Worm (Caenorhabditis elegans) whole organism, L1 larva: ENCODE data around the gene K09C6.7.
A peak's percentile ranks its signal among the peaks of the same experiment; 100 is the strongest.

ENCODE experiments used
- C16A3.4 ChIP-seq: fragments of 150-350 bp; optimal IDR thresholded peaks from 2 replicates; lab custom pipeline; 2014; ENCODE audit warnings: missing biosample characterization, missing genetic modification characterization
- F16B12.6 ChIP-seq: fragments of 150-350 bp; optimal IDR thresholded peaks from 2 replicates; lab custom pipeline; 2014; ENCODE audit warnings: missing biosample characterization, missing genetic modification characterization
- aha-1 ChIP-seq: fragments of 150-350 bp; optimal IDR thresholded peaks from 2 replicates; lab custom pipeline; 2014; ENCODE audit warnings: missing biosample characterization, missing genetic modification characterization
- alr-1 ChIP-seq: fragments of 200-800 bp; sonication (Bioruptor generic); optimal IDR thresholded peaks from 2 replicates; lab custom pipeline; 2018; ENCODE audit warnings: borderline replicate concordance, mild to moderate bottlenecking, missing genetic modification characterization, missing compliant biosample characterization
- aly-2 ChIP-seq: fragments of 150-350 bp; optimal IDR thresholded peaks from 2 replicates; lab custom pipeline; 2014; ENCODE audit warnings: missing biosample characterization, missing genetic modification characterization
- ceh-63 ChIP-seq: fragments of 200-800 bp; sonication (Bioruptor generic); optimal IDR thresholded peaks from 2 replicates; lab custom pipeline; 2018; ENCODE audit warnings: mild to moderate bottlenecking, missing genetic modification characterization, missing compliant biosample characterization
- ceh-8 ChIP-seq: fragments of 200-800 bp; sonication (Bioruptor generic); optimal IDR thresholded peaks from 2 replicates; lab custom pipeline; 2018; ENCODE audit warnings: mild to moderate bottlenecking, missing genetic modification characterization, moderate library complexity, missing compliant biosample characterization
- ces-1 ChIP-seq: fragments of 150-350 bp; optimal IDR thresholded peaks from 2 replicates; lab custom pipeline; 2014; ENCODE audit warnings: missing biosample characterization, missing genetic modification reagents, missing genetic modification characterization
- efl-1 ChIP-seq, 4 experiments: fragments of 150-350 bp; optimal IDR thresholded peaks in 3 of 4; peaks in 1 of 4; 1 replicate in 1 of 4; 2 replicates in 3 of 4; lab custom pipeline; 2014; ENCODE audit warnings: missing biosample characterization in 2 of 4, missing genetic modification characterization in 2 of 4, missing genetic modification reagents in 2 of 4
- ets-5 ChIP-seq: fragments of 200-800 bp; sonication (Bioruptor generic); IDR thresholded peaks from 2 replicates; pipeline ENCODE4 v1.3.6; 2022; ENCODE audit warnings: missing genetic modification characterization, missing compliant biosample characterization
- fkh-4 ChIP-seq: sonication (generic microtip); optimal IDR thresholded peaks from 2 replicates; lab custom pipeline; 2016; ENCODE audit warnings: missing compliant biosample characterization, missing genetic modification characterization, borderline replicate concordance
- fos-1 ChIP-seq: fragments of 150-350 bp; optimal IDR thresholded peaks from 2 replicates; lab custom pipeline; 2014; ENCODE audit warnings: missing biosample characterization, missing genetic modification characterization
- grh-1 ChIP-seq: fragments of 200-800 bp; sonication (Bioruptor generic); IDR thresholded peaks from 2 replicates; pipeline ENCODE4 v1.3.6; 2022; ENCODE audit warnings: missing genetic modification reagents, missing genetic modification characterization, missing compliant biosample characterization
- hlh-17 ChIP-seq: fragments of 200-800 bp; sonication (Bioruptor generic); optimal IDR thresholded peaks from 2 replicates; lab custom pipeline; 2018; ENCODE audit warnings: missing genetic modification characterization, mild to moderate bottlenecking, missing compliant biosample characterization, moderate library complexity, borderline replicate concordance
- irx-1 ChIP-seq: sonication (generic microtip); optimal IDR thresholded peaks from 2 replicates; lab custom pipeline; 2016; ENCODE audit warnings: missing genetic modification characterization, missing compliant biosample characterization
- lsy-2 ChIP-seq, 2 experiments: fragments of 150-350 bp; optimal IDR thresholded peaks; 2 replicates each; lab custom pipeline; 2014; ENCODE audit warnings: missing biosample characterization in 2 of 2, missing genetic modification characterization in 2 of 2
- mab-9 ChIP-seq: fragments of 200-800 bp; sonication (Bioruptor generic); IDR thresholded peaks from 2 replicates; pipeline ENCODE4 v1.3.6; 2022; ENCODE audit warnings: missing genetic modification reagents, missing genetic modification characterization, missing compliant biosample characterization
- mdl-1 ChIP-seq, 2 experiments: fragments of 150-350 bp; optimal IDR thresholded peaks; 2 replicates each; lab custom pipeline; 2014 to 2017; ENCODE audit warnings: missing biosample characterization in 2 of 2, missing genetic modification characterization in 2 of 2, inconsistent platforms in 1 of 2
- mef-2 ChIP-seq: fragments of 150-350 bp; optimal IDR thresholded peaks from 2 replicates; lab custom pipeline; 2014; ENCODE audit warnings: missing biosample characterization, missing genetic modification characterization
- mep-1 ChIP-seq: fragments of 150-350 bp; optimal IDR thresholded peaks from 2 replicates; lab custom pipeline; 2014; ENCODE audit warnings: missing biosample characterization, missing genetic modification characterization
- nhr-11 ChIP-seq: fragments of 150-350 bp; optimal IDR thresholded peaks from 2 replicates; lab custom pipeline; 2014; ENCODE audit warnings: missing biosample characterization, missing genetic modification characterization
- nhr-12 ChIP-seq: sonication (generic microtip); optimal IDR thresholded peaks from 2 replicates; lab custom pipeline; 2017; ENCODE audit warnings: missing biosample characterization, missing genetic modification characterization
- nhr-20 ChIP-seq: sonication (generic microtip); optimal IDR thresholded peaks from 2 replicates; lab custom pipeline; 2016; ENCODE audit warnings: mild to moderate bottlenecking, missing genetic modification characterization, missing compliant biosample characterization
- nhr-28 ChIP-seq: fragments of 150-350 bp; optimal IDR thresholded peaks from 2 replicates; lab custom pipeline; 2014; ENCODE audit warnings: missing biosample characterization, missing genetic modification characterization
- nhr-47 ChIP-seq: sonication (generic microtip); optimal IDR thresholded peaks from 2 replicates; lab custom pipeline; 2016; ENCODE audit warnings: mild to moderate bottlenecking, missing genetic modification characterization, moderate library complexity, missing compliant biosample characterization
- nhr-76 ChIP-seq: sonication (generic microtip); optimal IDR thresholded peaks from 2 replicates; lab custom pipeline; 2017; ENCODE audit warnings: missing biosample characterization, missing genetic modification characterization
- nhr-77 ChIP-seq: fragments of 150-350 bp; optimal IDR thresholded peaks from 2 replicates; lab custom pipeline; 2014; ENCODE audit warnings: missing biosample characterization, missing genetic modification characterization
- nhr-84 ChIP-seq: sonication (generic microtip); optimal IDR thresholded peaks from 2 replicates; lab custom pipeline; 2017; ENCODE audit warnings: missing biosample characterization, missing genetic modification characterization
- nhr-85 ChIP-seq: sonication (generic microtip); peaks from one replicate; lab custom pipeline; 2016; ENCODE audit warnings: missing genetic modification characterization, inconsistent platforms, missing compliant biosample characterization
- rnt-1 ChIP-seq: sonication (generic microtip); optimal IDR thresholded peaks from 2 replicates; lab custom pipeline; 2016; ENCODE audit warnings: mild to moderate bottlenecking, missing genetic modification characterization, moderate library complexity, missing compliant biosample characterization
- skn-1 ChIP-seq: fragments of 150-350 bp; optimal IDR thresholded peaks from 2 replicates; lab custom pipeline; 2014; ENCODE audit warnings: missing biosample characterization, missing genetic modification characterization
- snu-23 ChIP-seq: sonication (generic microtip); optimal IDR thresholded peaks from 2 replicates; lab custom pipeline; 2016; ENCODE audit warnings: missing genetic modification characterization, missing compliant biosample characterization
- sptf-1 ChIP-seq: fragments of 150-350 bp; optimal IDR thresholded peaks from 2 replicates; lab custom pipeline; 2014; ENCODE audit warnings: missing biosample characterization, missing genetic modification characterization
- sup-37 ChIP-seq: fragments of 200-800 bp; sonication (Bioruptor generic); optimal IDR thresholded peaks from 2 replicates; lab custom pipeline; 2018; ENCODE audit warnings: mild to moderate bottlenecking, missing genetic modification characterization, missing compliant biosample characterization
- unc-30 ChIP-seq: sonication (generic microtip); optimal IDR thresholded peaks from 2 replicates; lab custom pipeline; 2017; ENCODE audit warnings: missing biosample characterization, missing genetic modification characterization
- unc-86 ChIP-seq: sonication (generic microtip); optimal IDR thresholded peaks from 2 replicates; lab custom pipeline; 2016; ENCODE audit warnings: missing genetic modification characterization, missing compliant biosample characterization
- vab-15 ChIP-seq: sonication (generic microtip); optimal IDR thresholded peaks from 2 replicates; lab custom pipeline; 2017; ENCODE audit warnings: missing genotype, mild to moderate bottlenecking, missing genetic modification characterization, missing compliant biosample characterization
- zag-1 ChIP-seq: fragments of 150-350 bp; optimal IDR thresholded peaks from 2 replicates; lab custom pipeline; 2014; ENCODE audit warnings: missing biosample characterization, missing genetic modification characterization
- zip-4 ChIP-seq: fragments of 200-800 bp; sonication (Bioruptor generic); optimal IDR thresholded peaks from 2 replicates; lab custom pipeline; 2018; ENCODE audit warnings: mild to moderate bottlenecking, missing genetic modification characterization, moderate library complexity, missing compliant biosample characterization

K09C6.7 gene

ce11 chrV:854966-855365 is 16.1 kb upstream of the K09C6.7 start, which contains the start of gene K09C6.9:
K09C6.9 (minus strand) TSS chrV:855066.
- TF ChIP-seq fkh-4 (tag; lab: Kevin White, UChicago) (no peak), mab-9 (GFP tag; lab: Robert Waterston, UW) (no peak), aly-2 (no peak), mep-1 (tag; lab: Kevin White, UChicago) (no peak), ets-5 (GFP tag; lab: Robert Waterston, UW) (no peak), nhr-12 (tag; lab: Kevin White, UChicago) (no peak), grh-1 (no peak), ceh-8 (GFP tag; lab: Kevin White, UChicago) (no peak), nhr-77 (tag; lab: Kevin White, UChicago) (no peak)

- TF ChIP-seq nhr-47, result no peak
- TF ChIP-seq aha-1 (tag; lab: Kevin White, UChicago), result no peak
- no peak for TF ChIP-seq nhr-12 (tag; lab: Kevin White, UChicago)
Observed at ce11 chrV:852184-852583, 13.3 kb upstream of the K09C6.7 start, which contains the start of gene K09C6.3. K09C6.3 (plus strand) TSS chrV:852484.

- TF ChIP-seq unc-86 (tag; lab: Kevin White, UChicago), result no peak
- TF ChIP-seq nhr-84 (tag; lab: Kevin White, UChicago), result no peak
- TF ChIP-seq nhr-28 (tag; lab: Kevin White, UChicago), result no peak
- no peak for TF ChIP-seq zip-4
- TF ChIP-seq nhr-20 (tag; lab: Kevin White, UChicago), result no peak
- no peak for TF ChIP-seq lsy-2 (tag; optimal IDR thresholded peaks at IDR 0.05; lab: Kevin White, UChicago)
- no peak for TF ChIP-seq sup-37
- no peak for TF ChIP-seq nhr-85 (tag; lab: Kevin White, UChicago)
Observed at ce11 chrV:849512-849911, 10.6 kb upstream of the K09C6.7 start, which contains the start of gene srbc-12. srbc-12 (plus strand) TSS chrV:849812.

ce11 chrV:849042-849441 is 10.2 kb upstream of the K09C6.7 start:
- TF ChIP-seq vab-15 (no peak), C16A3.4 (tag; lab: Kevin White, UChicago) (no peak), snu-23 (no peak), nhr-85 (tag; lab: Kevin White, UChicago) (peak; percentile 52), efl-1 (optimal IDR thresholded peaks at IDR 0.05; lab: Kevin White, UChicago) (no peak), efl-1 (GFP tag; optimal IDR thresholded peaks at IDR 0.05 in 1 of 2; lab: Kevin White, UChicago) (peak in 1 of 2 experiments; percentile 56), nhr-11 (no peak)

ce11 chrV:847521-847920 is 8.6 kb upstream of the K09C6.7 start, which contains the start of gene srbc-13:
srbc-13 (plus strand) TSS chrV:847821.
- TF ChIP-seq zip-4, result no peak
- no peak for TF ChIP-seq unc-30 (tag; lab: Kevin White, UChicago)
- TF ChIP-seq snu-23, result no peak
- TF ChIP-seq zag-1 (tag; lab: Kevin White, UChicago), result no peak
- TF ChIP-seq fos-1 (tag; lab: Kevin White, UChicago), result no peak
- no peak for TF ChIP-seq skn-1 (tag; lab: Kevin White, UChicago)
- TF ChIP-seq hlh-17 (GFP tag; lab: Kevin White, UChicago), result no peak
- TF ChIP-seq lsy-2 (tag; optimal IDR thresholded peaks at IDR 0.05; lab: Kevin White, UChicago), result no peak
- no peak for TF ChIP-seq mdl-1 (tag; optimal IDR thresholded peaks at IDR 0.05; lab: Kevin White, UChicago)
- TF ChIP-seq rnt-1 (tag; lab: Kevin White, UChicago), result no peak
- no peak for TF ChIP-seq F16B12.6 (tag; lab: Kevin White, UChicago)
- no peak for TF ChIP-seq ces-1 (GFP tag; lab: Kevin White, UChicago)
- TF ChIP-seq nhr-11, result no peak
- no peak for TF ChIP-seq irx-1
- no peak for TF ChIP-seq nhr-76
- no peak for TF ChIP-seq ceh-63
- TF ChIP-seq nhr-77 (tag; lab: Kevin White, UChicago), result no peak
- no peak for TF ChIP-seq alr-1 (tag; lab: Kevin White, UChicago)
- TF ChIP-seq sptf-1 (tag; lab: Kevin White, UChicago), result no peak
- no peak for TF ChIP-seq mef-2 (tag; lab: Kevin White, UChicago)
